Worm (Caenorhabditis elegans): ENCODE data around the gene K06A1.2.
A peak's percentile ranks its signal among the peaks of the same experiment; 100 is the strongest.

Gene K06A1.2

DNA sequence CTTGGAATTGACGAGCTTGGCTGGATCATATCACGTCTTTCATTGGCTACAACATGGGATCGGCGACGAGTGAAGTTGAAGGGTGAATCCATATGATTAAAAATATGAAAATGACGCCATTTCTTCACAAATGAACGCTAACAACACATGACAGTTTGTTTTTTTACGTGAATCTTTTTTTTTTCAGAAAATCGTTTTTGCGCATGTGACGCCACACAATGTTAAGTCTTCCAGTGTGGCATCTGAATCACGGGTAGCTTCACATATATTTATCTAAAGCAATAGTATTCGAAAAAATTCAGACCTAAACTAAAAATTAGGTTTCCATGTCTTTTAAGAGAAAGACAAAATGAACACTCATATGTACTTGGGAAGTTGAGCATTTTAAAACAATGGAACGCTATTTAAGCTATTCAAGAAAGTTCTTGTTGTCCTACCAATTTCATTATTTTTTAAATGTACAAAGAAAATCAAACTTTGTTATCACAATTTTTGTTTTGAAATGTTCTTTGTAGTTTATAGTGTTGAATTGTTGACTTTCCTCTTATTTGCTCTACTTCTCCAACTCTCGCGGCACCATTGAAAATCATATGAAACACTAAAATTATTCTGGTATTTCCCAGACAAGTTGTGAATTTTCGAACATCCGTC lies 41.2 kb downstream of the K06A1.2 start, which contains the start of the genes lido-16 and plpp-1.2:
lido-16 (minus strand) TSS at position 101 of the 651 bp plus-strand sequence.
plpp-1.2 (plus strand) TSS at position 601 of the 651 bp plus-strand sequence.
- peak in 1 of 2 experiments; percentile 71 for TF ChIP-seq unc-62 (GFP tag; optimal IDR thresholded peaks at IDR 0.05 in 1 of 2)
- no peak for TF ChIP-seq unc-62 (tag; optimal IDR thresholded peaks at IDR 0.05)
- no peak for TF ChIP-seq lin-38 (GFP tag; IDR thresholded peaks at IDR 0.05)

DNA sequence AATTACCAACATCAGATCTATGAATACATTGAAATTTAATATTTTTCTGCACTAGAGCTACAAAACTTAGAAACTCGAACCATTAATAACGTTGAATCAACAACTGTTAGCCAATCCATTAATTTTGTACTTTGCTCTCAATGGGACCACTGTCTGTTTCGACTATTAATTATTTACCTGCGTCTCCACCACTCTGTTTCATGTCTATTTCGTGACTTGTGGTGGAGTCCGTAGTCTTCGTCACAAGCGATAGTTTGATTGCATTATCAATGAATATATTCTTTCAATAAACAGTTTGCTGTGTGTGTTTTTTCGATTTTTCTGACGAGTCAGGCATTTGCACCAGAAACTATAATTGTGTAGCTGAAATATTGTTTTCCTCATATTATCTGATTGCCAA lies 42.5 kb downstream of the K06A1.2 start:
- TF ChIP-seq ceh-44 (GFP tag; IDR thresholded peaks at IDR 0.05) (no peak), Y75B8A.6 (GFP tag; IDR thresholded peaks at IDR 0.05) (no peak), zag-1 (tag; optimal IDR thresholded peaks at IDR 0.05) (no peak), nhr-237 (tag; optimal IDR thresholded peaks at IDR 0.05) (no peak), jun-1 (tag; optimal IDR thresholded peaks at IDR 0.05) (no peak), unc-39 (tag; optimal IDR thresholded peaks at IDR 0.05) (no peak), attf-4 (tag; optimal IDR thresholded peaks at IDR 0.05) (no peak), nhr-25 (tag; optimal IDR thresholded peaks at IDR 0.05; ENCODE audit: borderline replicate concordance, insufficient read depth) (no peak), egl-43 (GFP tag; IDR thresholded peaks at IDR 0.05) (no peak), cey-2 (tag; optimal IDR thresholded peaks at IDR 0.05; ENCODE audit: borderline replicate concordance, insufficient read depth) (no peak), mep-1 (tag; optimal IDR thresholded peaks at IDR 0.05) (no peak), tra-1 (GFP tag; IDR thresholded peaks at IDR 0.05) (no peak), dmd-6 (GFP tag; IDR thresholded peaks at IDR 0.05) (peak; percentile 58), ctbp-1 (GFP tag; IDR thresholded peaks at IDR 0.05) (no peak), mes-2 (tag; optimal IDR thresholded peaks at IDR 0.05; ENCODE audit: poor library complexity, severe bottlenecking) (no peak), php-3 (GFP tag; IDR thresholded peaks at IDR 0.05) (0 out of 2 replicates have a peak, but pooled peaks have one; percentile 8), ama-1 (optimal IDR thresholded peaks at IDR 0.05) (no peak), spr-1 (tag; optimal IDR thresholded peaks at IDR 0.05) (no peak), rbr-2 (tag; optimal IDR thresholded peaks at IDR 0.05) (no peak), F37D6.2 (tag; optimal IDR thresholded peaks at IDR 0.05) (no peak), lir-3 (tag; optimal IDR thresholded peaks at IDR 0.05) (no peak), lsy-2 (tag; optimal IDR thresholded peaks at IDR 0.05) (no peak), D1046.2 (GFP tag; IDR thresholded peaks at IDR 0.05) (no peak), F26F4.8 (GFP tag; conservative IDR thresholded peaks at IDR 0.05) (no peak), dve-1 (tag; optimal IDR thresholded peaks at IDR 0.05; ENCODE audit: insufficient read depth) (peak; percentile 25), hlh-11 (tag; optimal IDR thresholded peaks at IDR 0.05) (peak; percentile 61), nhr-76 (tag; optimal IDR thresholded peaks at IDR 0.05) (no peak), mxl-2 (GFP tag; conservative IDR thresholded peaks at IDR 0.05) (no peak), nhr-28 (tag; optimal IDR thresholded peaks at IDR 0.05) (peak; percentile 99), nhr-10 (tag; optimal IDR thresholded peaks at IDR 0.05) (no peak), zip-2 (tag; optimal IDR thresholded peaks at IDR 0.05) (no peak), nhr-42 (GFP tag; IDR thresholded peaks at IDR 0.05) (no peak), nhr-77 (tag; optimal IDR thresholded peaks at IDR 0.05) (peak; percentile 37), lin-38 (GFP tag; IDR thresholded peaks at IDR 0.05) (no peak), daf-16 (GFP tag; optimal IDR thresholded peaks at IDR 0.05) (no peak), daf-16 (tag; optimal IDR thresholded peaks at IDR 0.05) (peak; percentile 56), pha-4 (GFP tag; IDR thresholded peaks at IDR 0.05) (no peak), pha-4 (tag; optimal IDR thresholded peaks at IDR 0.05) (no peak), unc-62 (GFP tag; optimal IDR thresholded peaks at IDR 0.05 in 1 of 2) (no peak), unc-62 (tag; optimal IDR thresholded peaks at IDR 0.05) (no peak), T20F7.1 (GFP tag; optimal IDR thresholded peaks at IDR 0.05) (no peak), hlh-30 (tag; optimal IDR thresholded peaks at IDR 0.05; ENCODE audit: insufficient read depth) (no peak), pqm-1 (tag; optimal IDR thresholded peaks at IDR 0.05) (peak; percentile 83), duxl-1 (tag; optimal IDR thresholded peaks at IDR 0.05; ENCODE audit: poor library complexity) (no peak), spr-3 (GFP tag; optimal IDR thresholded peaks at IDR 0.05) (no peak), egl-27 (tag; optimal IDR thresholded peaks at IDR 0.05) (no peak)

All from whole organism, L4 larva.